Worm (Caenorhabditis elegans) whole organism, L2 larva: ENCODE measurements around the gene T22D1.18.
A peak's percentile ranks its signal among the peaks of the same experiment; 100 is the strongest.

Experiments used
- C34F6.9 ChIP-seq: fragments of 150-350 bp; optimal IDR thresholded peaks from 2 replicates; lab custom pipeline; 2014; ENCODE audit warnings: missing biosample characterization, missing genetic modification characterization
- Y55F3AM.14 ChIP-seq: fragments of 200-800 bp; sonication (Bioruptor generic); optimal IDR thresholded peaks from 2 replicates; lab custom pipeline; 2018; ENCODE audit warnings: mild to moderate bottlenecking, missing genetic modification characterization, missing compliant biosample characterization
- ZK546.5 ChIP-seq: sonication (generic microtip); optimal IDR thresholded peaks from 2 replicates; lab custom pipeline; 2017; ENCODE audit warnings: missing biosample characterization, missing genetic modification characterization
- alr-1 ChIP-seq: fragments of 150-350 bp; optimal IDR thresholded peaks from 2 replicates; lab custom pipeline; 2014; ENCODE audit warnings: missing biosample characterization, missing genetic modification characterization
- aly-2 ChIP-seq: fragments of 150-350 bp; optimal IDR thresholded peaks from 2 replicates; lab custom pipeline; 2014; ENCODE audit warnings: missing biosample characterization, missing genetic modification characterization
- ama-1 ChIP-seq: fragments of 150-350 bp; optimal IDR thresholded peaks from 2 replicates; lab custom pipeline; 2018; ENCODE audit warnings: inconsistent platforms
- blmp-1 ChIP-seq: sonication (generic microtip); optimal IDR thresholded peaks from 2 replicates; lab custom pipeline; 2017; ENCODE audit warnings: missing genetic modification characterization, mild to moderate bottlenecking, missing compliant biosample characterization, antibody characterized with exemption, moderate library complexity; ENCODE audit not compliant: insufficient read depth
- ceh-16 ChIP-seq: fragments of 150-350 bp; optimal IDR thresholded peaks from 2 replicates; lab custom pipeline; 2014; ENCODE audit warnings: missing biosample characterization, missing genetic modification characterization
- ceh-82 ChIP-seq: fragments of 150-350 bp; optimal IDR thresholded peaks from 2 replicates; lab custom pipeline; 2014; ENCODE audit warnings: missing biosample characterization, missing genetic modification characterization
- crh-2 ChIP-seq: sonication (generic microtip); optimal IDR thresholded peaks from 2 replicates; lab custom pipeline; 2017; ENCODE audit warnings: missing biosample characterization, missing genetic modification characterization
- dmd-4 ChIP-seq: sonication (generic microtip); optimal IDR thresholded peaks from 2 replicates; lab custom pipeline; 2017; ENCODE audit warnings: missing biosample characterization, missing genetic modification characterization
- egl-27 ChIP-seq: sonication (generic microtip); optimal IDR thresholded peaks from 3 replicates; lab custom pipeline; 2017; ENCODE audit warnings: missing biosample characterization, missing genetic modification reagents, missing genetic modification characterization
- elt-1 ChIP-seq: fragments of 150-350 bp; optimal IDR thresholded peaks from 2 replicates; lab custom pipeline; 2014; ENCODE audit warnings: missing biosample characterization, missing genetic modification characterization
- fos-1 ChIP-seq: fragments of 150-350 bp; optimal IDR thresholded peaks from 2 replicates; lab custom pipeline; 2014; ENCODE audit warnings: missing biosample characterization, missing genetic modification characterization
- lin-11 ChIP-seq: fragments of 150-350 bp; sonication (generic microtip); optimal IDR thresholded peaks from 2 replicates; lab custom pipeline; 2014; ENCODE audit warnings: missing biosample characterization, missing genetic modification characterization, inconsistent platforms, mixed read lengths
- lin-13 ChIP-seq: fragments of 150-350 bp; optimal IDR thresholded peaks from 2 replicates; lab custom pipeline; 2014; ENCODE audit warnings: missing biosample characterization, missing genetic modification reagents, missing genetic modification characterization
- lin-39 ChIP-seq: fragments of 150-350 bp; optimal IDR thresholded peaks from 2 replicates; lab custom pipeline; 2014; ENCODE audit warnings: missing biosample characterization, missing genetic modification reagents, missing genetic modification characterization
- lsy-2 ChIP-seq, 2 experiments: fragments of 150-350 bp in 1 of 2; sonication (generic microtip) in 1 of 2; optimal IDR thresholded peaks; 2 replicates each; lab custom pipeline; 2014 to 2017; ENCODE audit warnings: missing biosample characterization in 2 of 2, missing genetic modification characterization in 2 of 2
- mab-5 ChIP-seq: fragments of 150-350 bp; optimal IDR thresholded peaks from 2 replicates; lab custom pipeline; 2014; ENCODE audit warnings: missing biosample characterization, missing genetic modification characterization
- mbf-1 ChIP-seq: sonication (generic microtip); optimal IDR thresholded peaks from 2 replicates; lab custom pipeline; 2017; ENCODE audit warnings: missing biosample characterization, missing genetic modification characterization
- mdl-1 ChIP-seq, 2 experiments: fragments of 150-350 bp in 1 of 2; sonication (generic microtip) in 1 of 2; optimal IDR thresholded peaks; 2 replicates each; lab custom pipeline; 2017; ENCODE audit warnings: missing biosample characterization in 2 of 2, missing genetic modification characterization in 2 of 2
- nhr-10 ChIP-seq: sonication (generic microtip); optimal IDR thresholded peaks from 2 replicates; lab custom pipeline; 2017; ENCODE audit warnings: missing biosample characterization, missing genetic modification characterization
- nhr-11 ChIP-seq: fragments of 150-350 bp; optimal IDR thresholded peaks from 2 replicates; lab custom pipeline; 2014; ENCODE audit warnings: missing biosample characterization, missing genetic modification characterization
- nhr-21 ChIP-seq: fragments of 150-350 bp; optimal IDR thresholded peaks from 2 replicates; lab custom pipeline; 2014; ENCODE audit warnings: missing biosample characterization, missing genetic modification characterization
- nhr-237 ChIP-seq: fragments of 150-350 bp; optimal IDR thresholded peaks from 2 replicates; lab custom pipeline; 2014; ENCODE audit warnings: missing biosample characterization, missing genetic modification characterization
- nhr-25 ChIP-seq: fragments of 150-350 bp; sonication (generic microtip); optimal IDR thresholded peaks from 3 replicates; lab custom pipeline; 2014; ENCODE audit warnings: missing biosample characterization, missing genetic modification characterization
- nhr-6 ChIP-seq: fragments of 150-350 bp; optimal IDR thresholded peaks from 2 replicates; lab custom pipeline; 2014; ENCODE audit warnings: missing biosample characterization, missing genetic modification characterization
- nhr-77 ChIP-seq: fragments of 150-350 bp; optimal IDR thresholded peaks from 2 replicates; lab custom pipeline; 2014; ENCODE audit warnings: missing biosample characterization, missing genetic modification characterization
- peb-1 ChIP-seq: fragments of 150-350 bp; optimal IDR thresholded peaks from 2 replicates; lab custom pipeline; 2014; ENCODE audit warnings: missing biosample characterization, missing genetic modification characterization
- sem-4 ChIP-seq: fragments of 150-350 bp; optimal IDR thresholded peaks from 2 replicates; lab custom pipeline; 2014; ENCODE audit warnings: missing biosample characterization, missing genetic modification reagents, missing genetic modification characterization
- sma-3 ChIP-seq: sonication (generic microtip); optimal IDR thresholded peaks from 2 replicates; lab custom pipeline; 2016; ENCODE audit warnings: missing genetic modification reagents, missing genetic modification characterization, missing compliant biosample characterization
- sma-9 ChIP-seq, 2 experiments: fragments of 150-350 bp in 1 of 2; sonication (generic microtip) in 1 of 2; optimal IDR thresholded peaks; 2 replicates each; lab custom pipeline; 2014 to 2016; ENCODE audit warnings: missing genetic modification characterization in 2 of 2, mild to moderate bottlenecking in 1 of 2, missing biosample characterization in 1 of 2, missing compliant biosample characterization in 1 of 2, missing genetic modification reagents in 1 of 2, moderate library complexity in 1 of 2
- snpc-4 ChIP-seq: fragments of 150-350 bp; optimal IDR thresholded peaks from 2 replicates; lab custom pipeline; 2014; ENCODE audit warnings: missing biosample characterization, missing genetic modification characterization
- unc-39 ChIP-seq: fragments of 150-350 bp; optimal IDR thresholded peaks from 2 replicates; lab custom pipeline; 2014; ENCODE audit warnings: missing biosample characterization, missing genetic modification characterization
- unc-55 ChIP-seq: fragments of 150-350 bp; sonication (generic microtip); optimal IDR thresholded peaks from 3 replicates; lab custom pipeline; 2014; ENCODE audit warnings: missing biosample characterization, missing genetic modification reagents, missing genetic modification characterization
- unc-62 ChIP-seq: fragments of 150-350 bp; optimal IDR thresholded peaks from 2 replicates; lab custom pipeline; 2014; ENCODE audit warnings: missing biosample characterization, missing genetic modification reagents, missing genetic modification characterization
- zag-1 ChIP-seq: fragments of 150-350 bp; optimal IDR thresholded peaks from 2 replicates; lab custom pipeline; 2014; ENCODE audit warnings: missing biosample characterization, missing genetic modification characterization
- ztf-11 ChIP-seq: sonication (generic microtip); optimal IDR thresholded peaks from 2 replicates; lab custom pipeline; 2017; ENCODE audit warnings: missing biosample characterization, missing genetic modification characterization

The T22D1.18 gene

ce11 chrIV:6920063-6920462, at the start of gene T22D1.18:
TSS of gene T22D1.18 (minus strand) at chrIV:6920163.
- no peak for TF ChIP-seq alr-1 (tag; lab: Kevin White, UChicago)

ce11 chrIV:6965192-6965591, 45.2 kb upstream of the T22D1.18 start, which contains the start of gene ZK381.2:
TSS of gene ZK381.2 (plus strand) at chrIV:6965492.
- TF ChIP-seq nhr-77 (tag; lab: Kevin White, UChicago), result no peak
- TF ChIP-seq nhr-21 (tag; lab: Kevin White, UChicago), result no peak
- no peak for TF ChIP-seq unc-55
- no peak for TF ChIP-seq unc-39 (tag; lab: Kevin White, UChicago)
- no peak for TF ChIP-seq Y55F3AM.14
- TF ChIP-seq nhr-11 (tag; lab: Kevin White, UChicago), result no peak
- TF ChIP-seq sem-4 (tag; lab: Kevin White, UChicago), result no peak
- no peak for TF ChIP-seq zag-1 (tag; lab: Kevin White, UChicago)
- no peak for TF ChIP-seq alr-1 (tag; lab: Kevin White, UChicago)
- no peak for TF ChIP-seq ceh-16 (tag; lab: Kevin White, UChicago)
- TF ChIP-seq ZK546.5 (tag; lab: Kevin White, UChicago), result no peak
- TF ChIP-seq unc-62 (GFP tag; lab: Kevin White, UChicago), result no peak
- no peak for TF ChIP-seq sma-3 (GFP tag; lab: Kevin White, UChicago)
- TF ChIP-seq lin-39 (tag; lab: Kevin White, UChicago), result no peak
- TF ChIP-seq peb-1 (tag; lab: Kevin White, UChicago), result no peak
- TF ChIP-seq sma-9 (GFP tag; optimal IDR thresholded peaks at IDR 0.05; lab: Kevin White, UChicago), result no peak
- no peak for TF ChIP-seq sma-9 (tag; optimal IDR thresholded peaks at IDR 0.05; lab: Kevin White, UChicago)
- TF ChIP-seq nhr-25 (tag; lab: Kevin White, UChicago), result no peak
- no peak for TF ChIP-seq ceh-82 (tag; lab: Kevin White, UChicago)
- TF ChIP-seq blmp-1 (tag; lab: Kevin White, UChicago), result no peak

- TF ChIP-seq nhr-25 (tag; lab: Kevin White, UChicago) (no peak), mdl-1 (tag; optimal IDR thresholded peaks at IDR 0.05; lab: Kevin White, UChicago) (no peak), fos-1 (no peak), lin-11 (tag; lab: Kevin White, UChicago) (no peak), egl-27 (tag; lab: Kevin White, UChicago) (no peak), nhr-237 (tag; lab: Kevin White, UChicago) (no peak), mab-5 (tag; lab: Kevin White, UChicago) (no peak), blmp-1 (tag; lab: Kevin White, UChicago) (no peak), lsy-2 (tag; optimal IDR thresholded peaks at IDR 0.05; lab: Kevin White, UChicago) (no peak), dmd-4 (tag; lab: Kevin White, UChicago) (no peak), ama-1 (lab: Kevin White, UChicago) (no peak), Y55F3AM.14 (no peak), elt-1 (tag; lab: Kevin White, UChicago) (no peak), mbf-1 (tag; lab: Kevin White, UChicago) (no peak), aly-2 (tag; lab: Kevin White, UChicago) (no peak)
Measured at ce11 chrIV:6964508-6964907, 44.5 kb upstream of the T22D1.18 start, which contains the start of gene B0478.3. TSS of gene B0478.3 (minus strand) at chrIV:6964608.

ce11 chrIV:6959483-6959882, 39.5 kb upstream of the T22D1.18 start:
- peak; percentile 16 for TF ChIP-seq nhr-6
- no peak for TF ChIP-seq mdl-1 (tag; optimal IDR thresholded peaks at IDR 0.05; lab: Kevin White, UChicago)
- peak; percentile 17 for TF ChIP-seq sma-9 (GFP tag; optimal IDR thresholded peaks at IDR 0.05; lab: Kevin White, UChicago)
- no peak for TF ChIP-seq sma-9 (tag; optimal IDR thresholded peaks at IDR 0.05; lab: Kevin White, UChicago)
- TF ChIP-seq fos-1, result no peak
- peak; percentile 27 for TF ChIP-seq crh-2 (tag; lab: Kevin White, UChicago)
- TF ChIP-seq zag-1 (tag; lab: Kevin White, UChicago), result peak; percentile 16
- TF ChIP-seq snpc-4 (tag; lab: Kevin White, UChicago), result no peak
- TF ChIP-seq aly-2 (tag; lab: Kevin White, UChicago), result no peak
- no peak for TF ChIP-seq sma-3 (GFP tag; lab: Kevin White, UChicago)
- TF ChIP-seq mbf-1 (tag; lab: Kevin White, UChicago), result no peak
- TF ChIP-seq lin-13 (GFP tag; lab: Kevin White, UChicago), result no peak
- peak; percentile 35 for TF ChIP-seq C34F6.9 (tag; lab: Kevin White, UChicago)
- no peak for TF ChIP-seq ceh-82 (tag; lab: Kevin White, UChicago)
- no peak for TF ChIP-seq unc-39 (tag; lab: Kevin White, UChicago)
- TF ChIP-seq sem-4 (tag; lab: Kevin White, UChicago), result peak; percentile 46
- peak in 1 of 2 experiments; percentile 52 for TF ChIP-seq lsy-2 (tag; optimal IDR thresholded peaks at IDR 0.05; lab: Kevin White, UChicago)
- TF ChIP-seq ztf-11 (tag; lab: Kevin White, UChicago), result no peak
- TF ChIP-seq unc-62 (GFP tag; lab: Kevin White, UChicago), result no peak
- no peak for TF ChIP-seq nhr-10
- peak; percentile 24 for TF ChIP-seq unc-55
- no peak for TF ChIP-seq mab-5 (tag; lab: Kevin White, UChicago)
